Worm (Caenorhabditis elegans) whole organism, L2 larva: ENCODE measurements around the gene ZK867.2.
A peak's percentile ranks its signal among the peaks of the same experiment; 100 is the strongest.

Source experiments
- C34F6.9 ChIP-seq: fragments of 150-350 bp; optimal IDR thresholded peaks from 2 replicates; lab custom pipeline; 2014; ENCODE audit warnings: missing biosample characterization, missing genetic modification characterization
- F13H6.1 ChIP-seq: sonication (generic microtip); optimal IDR thresholded peaks from 2 replicates; lab custom pipeline; 2016; ENCODE audit warnings: missing genetic modification characterization, missing compliant biosample characterization
- R02D3.7 ChIP-seq: fragments of 150-350 bp; optimal IDR thresholded peaks from 2 replicates; lab custom pipeline; 2014; ENCODE audit warnings: missing biosample characterization, missing genetic modification characterization
- Y55F3AM.14 ChIP-seq: fragments of 200-800 bp; sonication (Bioruptor generic); optimal IDR thresholded peaks from 2 replicates; lab custom pipeline; 2018; ENCODE audit warnings: mild to moderate bottlenecking, missing genetic modification characterization, missing compliant biosample characterization
- ZK546.5 ChIP-seq: sonication (generic microtip); optimal IDR thresholded peaks from 2 replicates; lab custom pipeline; 2017; ENCODE audit warnings: missing biosample characterization, missing genetic modification characterization
- alr-1 ChIP-seq: fragments of 150-350 bp; optimal IDR thresholded peaks from 2 replicates; lab custom pipeline; 2014; ENCODE audit warnings: missing biosample characterization, missing genetic modification characterization
- aly-2 ChIP-seq: fragments of 150-350 bp; optimal IDR thresholded peaks from 2 replicates; lab custom pipeline; 2014; ENCODE audit warnings: missing biosample characterization, missing genetic modification characterization
- ama-1 ChIP-seq: fragments of 150-350 bp; optimal IDR thresholded peaks from 2 replicates; lab custom pipeline; 2018; ENCODE audit warnings: inconsistent platforms
- blmp-1 ChIP-seq: sonication (generic microtip); optimal IDR thresholded peaks from 2 replicates; lab custom pipeline; 2017; ENCODE audit warnings: missing genetic modification characterization, mild to moderate bottlenecking, missing compliant biosample characterization, antibody characterized with exemption, moderate library complexity; ENCODE audit not compliant: insufficient read depth
- ceh-16 ChIP-seq: fragments of 150-350 bp; optimal IDR thresholded peaks from 2 replicates; lab custom pipeline; 2014; ENCODE audit warnings: missing biosample characterization, missing genetic modification characterization
- ceh-82 ChIP-seq: fragments of 150-350 bp; optimal IDR thresholded peaks from 2 replicates; lab custom pipeline; 2014; ENCODE audit warnings: missing biosample characterization, missing genetic modification characterization
- crh-2 ChIP-seq: sonication (generic microtip); optimal IDR thresholded peaks from 2 replicates; lab custom pipeline; 2017; ENCODE audit warnings: missing biosample characterization, missing genetic modification characterization
- dmd-4 ChIP-seq: sonication (generic microtip); optimal IDR thresholded peaks from 2 replicates; lab custom pipeline; 2017; ENCODE audit warnings: missing biosample characterization, missing genetic modification characterization
- egl-27 ChIP-seq: sonication (generic microtip); optimal IDR thresholded peaks from 3 replicates; lab custom pipeline; 2017; ENCODE audit warnings: missing biosample characterization, missing genetic modification reagents, missing genetic modification characterization
- elt-1 ChIP-seq: fragments of 150-350 bp; optimal IDR thresholded peaks from 2 replicates; lab custom pipeline; 2014; ENCODE audit warnings: missing biosample characterization, missing genetic modification characterization
- elt-3 ChIP-seq: sonication (generic microtip); optimal IDR thresholded peaks from 2 replicates; lab custom pipeline; 2017; ENCODE audit warnings: missing biosample characterization, missing genetic modification characterization
- fos-1 ChIP-seq: fragments of 150-350 bp; optimal IDR thresholded peaks from 2 replicates; lab custom pipeline; 2014; ENCODE audit warnings: missing biosample characterization, missing genetic modification characterization
- gmeb-1 ChIP-seq: fragments of 150-350 bp; optimal IDR thresholded peaks from 2 replicates; lab custom pipeline; 2014; ENCODE audit warnings: missing biosample characterization, missing genetic modification characterization
- lin-11 ChIP-seq: fragments of 150-350 bp; sonication (generic microtip); optimal IDR thresholded peaks from 2 replicates; lab custom pipeline; 2014; ENCODE audit warnings: missing biosample characterization, missing genetic modification characterization, inconsistent platforms, mixed read lengths
- lin-13 ChIP-seq: fragments of 150-350 bp; optimal IDR thresholded peaks from 2 replicates; lab custom pipeline; 2014; ENCODE audit warnings: missing biosample characterization, missing genetic modification reagents, missing genetic modification characterization
- lin-39 ChIP-seq: fragments of 150-350 bp; optimal IDR thresholded peaks from 2 replicates; lab custom pipeline; 2014; ENCODE audit warnings: missing biosample characterization, missing genetic modification reagents, missing genetic modification characterization
- lsy-2 ChIP-seq, 2 experiments: fragments of 150-350 bp in 1 of 2; sonication (generic microtip) in 1 of 2; optimal IDR thresholded peaks; 2 replicates each; lab custom pipeline; 2014 to 2017; ENCODE audit warnings: missing biosample characterization in 2 of 2, missing genetic modification characterization in 2 of 2
- mab-5 ChIP-seq: fragments of 150-350 bp; optimal IDR thresholded peaks from 2 replicates; lab custom pipeline; 2014; ENCODE audit warnings: missing biosample characterization, missing genetic modification characterization
- mbf-1 ChIP-seq: sonication (generic microtip); optimal IDR thresholded peaks from 2 replicates; lab custom pipeline; 2017; ENCODE audit warnings: missing biosample characterization, missing genetic modification characterization
- mdl-1 ChIP-seq, 2 experiments: fragments of 150-350 bp in 1 of 2; sonication (generic microtip) in 1 of 2; optimal IDR thresholded peaks; 2 replicates each; lab custom pipeline; 2017; ENCODE audit warnings: missing biosample characterization in 2 of 2, missing genetic modification characterization in 2 of 2
- nhr-10 ChIP-seq: sonication (generic microtip); optimal IDR thresholded peaks from 2 replicates; lab custom pipeline; 2017; ENCODE audit warnings: missing biosample characterization, missing genetic modification characterization
- nhr-11 ChIP-seq: fragments of 150-350 bp; optimal IDR thresholded peaks from 2 replicates; lab custom pipeline; 2014; ENCODE audit warnings: missing biosample characterization, missing genetic modification characterization
- nhr-12 ChIP-seq: fragments of 150-350 bp; optimal IDR thresholded peaks from 2 replicates; lab custom pipeline; 2014; ENCODE audit warnings: missing biosample characterization, missing genetic modification characterization
- nhr-129 ChIP-seq: fragments of 150-350 bp; optimal IDR thresholded peaks from 2 replicates; lab custom pipeline; 2014; ENCODE audit warnings: missing biosample characterization, missing genetic modification characterization
- nhr-21 ChIP-seq: fragments of 150-350 bp; optimal IDR thresholded peaks from 2 replicates; lab custom pipeline; 2014; ENCODE audit warnings: missing biosample characterization, missing genetic modification characterization
- nhr-23 ChIP-seq: fragments of 150-350 bp; optimal IDR thresholded peaks from 2 replicates; lab custom pipeline; 2014; ENCODE audit warnings: missing biosample characterization, missing genetic modification reagents, missing genetic modification characterization
- nhr-237 ChIP-seq: fragments of 150-350 bp; optimal IDR thresholded peaks from 2 replicates; lab custom pipeline; 2014; ENCODE audit warnings: missing biosample characterization, missing genetic modification characterization
- nhr-25 ChIP-seq: fragments of 150-350 bp; sonication (generic microtip); optimal IDR thresholded peaks from 3 replicates; lab custom pipeline; 2014; ENCODE audit warnings: missing biosample characterization, missing genetic modification characterization
- nhr-6 ChIP-seq: fragments of 150-350 bp; optimal IDR thresholded peaks from 2 replicates; lab custom pipeline; 2014; ENCODE audit warnings: missing biosample characterization, missing genetic modification characterization
- nhr-77 ChIP-seq: fragments of 150-350 bp; optimal IDR thresholded peaks from 2 replicates; lab custom pipeline; 2014; ENCODE audit warnings: missing biosample characterization, missing genetic modification characterization
- peb-1 ChIP-seq: fragments of 150-350 bp; optimal IDR thresholded peaks from 2 replicates; lab custom pipeline; 2014; ENCODE audit warnings: missing biosample characterization, missing genetic modification characterization
- sem-4 ChIP-seq: fragments of 150-350 bp; optimal IDR thresholded peaks from 2 replicates; lab custom pipeline; 2014; ENCODE audit warnings: missing biosample characterization, missing genetic modification reagents, missing genetic modification characterization
- skn-1 ChIP-seq: sonication (generic microtip); optimal IDR thresholded peaks from 2 replicates; lab custom pipeline; 2017; ENCODE audit warnings: missing biosample characterization, missing genetic modification characterization
- sma-3 ChIP-seq: sonication (generic microtip); optimal IDR thresholded peaks from 2 replicates; lab custom pipeline; 2016; ENCODE audit warnings: missing genetic modification reagents, missing genetic modification characterization, missing compliant biosample characterization
- sma-9 ChIP-seq, 2 experiments: fragments of 150-350 bp in 1 of 2; sonication (generic microtip) in 1 of 2; optimal IDR thresholded peaks; 2 replicates each; lab custom pipeline; 2014 to 2016; ENCODE audit warnings: missing genetic modification characterization in 2 of 2, mild to moderate bottlenecking in 1 of 2, missing biosample characterization in 1 of 2, missing compliant biosample characterization in 1 of 2, missing genetic modification reagents in 1 of 2, moderate library complexity in 1 of 2
- snpc-4 ChIP-seq: fragments of 150-350 bp; optimal IDR thresholded peaks from 2 replicates; lab custom pipeline; 2014; ENCODE audit warnings: missing biosample characterization, missing genetic modification characterization
- unc-39 ChIP-seq: fragments of 150-350 bp; optimal IDR thresholded peaks from 2 replicates; lab custom pipeline; 2014; ENCODE audit warnings: missing biosample characterization, missing genetic modification characterization
- unc-55 ChIP-seq: fragments of 150-350 bp; sonication (generic microtip); optimal IDR thresholded peaks from 3 replicates; lab custom pipeline; 2014; ENCODE audit warnings: missing biosample characterization, missing genetic modification reagents, missing genetic modification characterization
- unc-62 ChIP-seq: fragments of 150-350 bp; optimal IDR thresholded peaks from 2 replicates; lab custom pipeline; 2014; ENCODE audit warnings: missing biosample characterization, missing genetic modification reagents, missing genetic modification characterization
- zag-1 ChIP-seq: fragments of 150-350 bp; optimal IDR thresholded peaks from 2 replicates; lab custom pipeline; 2014; ENCODE audit warnings: missing biosample characterization, missing genetic modification characterization
- ztf-1 ChIP-seq: fragments of 200-800 bp; sonication (Bioruptor generic); conservative IDR thresholded peaks from 2 replicates; pipeline ENCODE4 v1.3.6; 2022; ENCODE audit warnings: missing genetic modification characterization, missing compliant biosample characterization
- ztf-11 ChIP-seq: sonication (generic microtip); optimal IDR thresholded peaks from 2 replicates; lab custom pipeline; 2017; ENCODE audit warnings: missing biosample characterization, missing genetic modification characterization
- ztf-4 ChIP-seq: fragments of 150-350 bp; optimal IDR thresholded peaks from 2 replicates; lab custom pipeline; 2014; ENCODE audit warnings: missing biosample characterization, missing genetic modification characterization

The ZK867.2 gene

DNA sequence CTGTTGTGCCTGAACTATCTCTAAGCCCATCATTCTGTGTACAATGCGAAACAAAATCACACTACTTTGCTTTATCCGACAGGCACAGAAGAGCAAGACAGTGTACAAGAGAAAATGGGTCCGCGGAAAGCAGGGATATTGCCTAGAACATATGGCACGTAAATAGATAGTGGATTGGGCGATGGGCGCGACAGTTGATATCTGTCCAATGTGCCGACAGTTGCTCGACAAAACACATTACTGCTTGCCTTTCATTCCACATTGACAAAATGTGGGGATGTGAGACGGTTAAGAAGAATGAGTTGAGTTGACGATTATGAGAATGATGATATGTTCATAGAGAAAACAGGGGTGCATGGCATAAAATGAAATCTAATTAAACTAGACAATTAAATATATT lies 18.5 kb downstream of the ZK867.2 start:
- TF ChIP-seq nhr-129 (tag; lab: Kevin White, UChicago), result peak; percentile 29
- no peak for TF ChIP-seq ztf-11 (tag; lab: Kevin White, UChicago)
- TF ChIP-seq, all 48 proteins: peak for 1

DNA sequence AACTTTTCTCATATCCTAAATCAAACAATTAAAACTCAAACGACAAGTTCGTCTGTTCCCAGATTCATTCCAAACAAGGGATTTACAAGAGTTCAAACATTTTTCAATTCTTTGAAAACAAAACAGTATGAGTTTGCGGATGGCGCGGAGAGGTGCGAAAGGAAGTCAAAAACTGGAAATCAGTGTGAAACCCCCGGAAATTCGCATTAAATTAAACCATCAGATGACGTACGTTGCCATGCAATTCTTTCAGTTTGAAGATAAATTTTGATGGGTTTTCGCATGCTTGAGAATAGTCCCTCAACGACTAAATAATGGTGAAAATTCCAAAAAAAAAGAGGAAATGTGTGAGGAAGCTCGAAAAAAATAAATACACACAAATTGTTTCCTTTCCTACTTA lies 22.8 kb downstream of the ZK867.2 start:
- TF ChIP-seq nhr-11 (tag; lab: Kevin White, UChicago), result no peak
- no peak for TF ChIP-seq alr-1 (tag; lab: Kevin White, UChicago)
- no peak for TF ChIP-seq C34F6.9 (tag; lab: Kevin White, UChicago)
- TF ChIP-seq sma-3, result no peak
- no peak for TF ChIP-seq lin-39 (tag; lab: Kevin White, UChicago)
- no peak for TF ChIP-seq nhr-129 (tag; lab: Kevin White, UChicago)
- TF ChIP-seq blmp-1 (tag; lab: Kevin White, UChicago), result no peak
- TF ChIP-seq ama-1, result no peak
- no peak for TF ChIP-seq mdl-1 (tag; optimal IDR thresholded peaks at IDR 0.05; lab: Kevin White, UChicago)
- TF ChIP-seq nhr-6 (tag; lab: Kevin White, UChicago), result no peak
- TF ChIP-seq nhr-10 (tag; lab: Kevin White, UChicago), result no peak
- no peak for TF ChIP-seq zag-1
- TF ChIP-seq ceh-82 (tag; lab: Kevin White, UChicago), result no peak
- TF ChIP-seq, all 48 proteins: peak for 0

DNA sequence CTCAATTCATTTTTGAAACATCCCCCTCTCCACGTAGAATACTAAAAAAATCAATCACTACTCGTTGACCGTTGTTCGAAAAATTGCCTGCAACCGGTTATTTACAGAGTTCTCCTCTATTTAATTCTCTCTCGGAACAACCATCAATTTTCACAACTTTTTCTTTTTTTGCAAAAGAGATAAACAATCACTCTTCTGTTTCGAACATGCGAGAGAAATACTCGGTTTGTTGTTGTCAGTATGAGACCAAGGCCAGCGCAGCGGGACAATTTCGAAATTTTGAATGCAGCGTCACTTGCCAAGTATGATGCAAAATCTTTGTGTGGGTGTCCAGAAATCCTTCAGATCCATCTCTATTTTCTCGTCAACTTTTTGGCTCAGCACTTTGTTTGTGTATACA lies 23.8 kb downstream of the ZK867.2 start:
- TF ChIP-seq aly-2 (tag; lab: Kevin White, UChicago) (peak; percentile 40), gmeb-1 (tag; lab: Kevin White, UChicago) (no peak), snpc-4 (tag; lab: Kevin White, UChicago) (no peak), sem-4 (peak; percentile 59), egl-27 (tag; lab: Kevin White, UChicago) (no peak), lin-11 (tag; lab: Kevin White, UChicago) (no peak), lsy-2 (tag; optimal IDR thresholded peaks at IDR 0.05; lab: Kevin White, UChicago) (peak in 1 of 2 experiments; percentile 51), nhr-12 (no peak), R02D3.7 (no peak), mab-5 (tag; lab: Kevin White, UChicago) (no peak), unc-39 (tag; lab: Kevin White, UChicago) (no peak), fos-1 (tag; lab: Kevin White, UChicago) (no peak), dmd-4 (tag; lab: Kevin White, UChicago) (no peak), nhr-11 (tag; lab: Kevin White, UChicago) (no peak), nhr-25 (tag; lab: Kevin White, UChicago) (peak; percentile 55), nhr-77 (tag; lab: Kevin White, UChicago) (no peak), ceh-16 (no peak), ztf-11 (tag; lab: Kevin White, UChicago) (no peak), unc-62 (no peak), nhr-23 (tag; lab: Kevin White, UChicago) (no peak), ztf-1 (GFP tag; lab: Robert Waterston, UW) (no peak), zag-1 (peak; percentile 11), mbf-1 (tag; lab: Kevin White, UChicago) (no peak), ZK546.5 (tag; lab: Kevin White, UChicago) (no peak), sma-9 (GFP tag; optimal IDR thresholded peaks at IDR 0.05; lab: Kevin White, UChicago) (peak; percentile 56), sma-9 (tag; optimal IDR thresholded peaks at IDR 0.05; lab: Kevin White, UChicago) (no peak), lin-13 (GFP tag; lab: Kevin White, UChicago) (peak; percentile 64), peb-1 (tag; lab: Kevin White, UChicago) (no peak), ama-1 (peak; percentile 13), skn-1 (no peak), nhr-10 (tag; lab: Kevin White, UChicago) (no peak), sma-3 (peak; percentile 19), elt-1 (tag; lab: Kevin White, UChicago) (no peak), F13H6.1 (peak; percentile 39), unc-55 (GFP tag; lab: Kevin White, UChicago) (no peak), nhr-237 (no peak), nhr-6 (tag; lab: Kevin White, UChicago) (peak; percentile 48), alr-1 (tag; lab: Kevin White, UChicago) (no peak), nhr-21 (tag; lab: Kevin White, UChicago) (no peak), Y55F3AM.14 (GFP tag; lab: Kevin White, UChicago) (no peak), C34F6.9 (tag; lab: Kevin White, UChicago) (peak; percentile 26), ceh-82 (tag; lab: Kevin White, UChicago) (no peak), ztf-4 (peak; percentile 8), blmp-1 (tag; lab: Kevin White, UChicago) (peak; percentile 29), mdl-1 (tag; optimal IDR thresholded peaks at IDR 0.05; lab: Kevin White, UChicago) (no peak), lin-39 (tag; lab: Kevin White, UChicago) (no peak), elt-3 (tag; lab: Kevin White, UChicago) (no peak), crh-2 (peak; percentile 68), nhr-129 (tag; lab: Kevin White, UChicago) (peak; percentile 85)
